Worm (Caenorhabditis elegans) whole organism, young adult: ENCODE results near the gene cox-6B.

ENCODE experiments used
- B0035.1 ChIP-seq: sonication (generic microtip); optimal IDR thresholded peaks from 2 replicates; lab custom pipeline; 2016; ENCODE audit warnings: missing genetic modification characterization, mild to moderate bottlenecking, missing compliant biosample characterization, missing genotype, missing genetic modification reagents
- F22D6.2 ChIP-seq: sonication (generic microtip); optimal IDR thresholded peaks from 2 replicates; lab custom pipeline; 2016; ENCODE audit warnings: mild to moderate bottlenecking, missing genetic modification characterization, missing compliant biosample characterization
- F23B12.7 ChIP-seq: sonication (generic microtip); optimal IDR thresholded peaks from 2 replicates; lab custom pipeline; 2017; ENCODE audit warnings: missing genetic modification characterization, mild to moderate bottlenecking, missing compliant biosample characterization, antibody characterized with exemption, moderate library complexity; ENCODE audit not compliant: insufficient read depth
- F33H1.4 ChIP-seq: fragments of 200-800 bp; sonication (Bioruptor generic); IDR thresholded peaks from 2 replicates; pipeline ENCODE4 v1.3.6; 2022; ENCODE audit warnings: missing genetic modification reagents, missing genetic modification characterization, missing compliant biosample characterization
- F37B4.10 ChIP-seq: fragments of 200-800 bp; sonication (Bioruptor generic); IDR thresholded peaks from 2 replicates; pipeline ENCODE4 v1.3.6; 2022; ENCODE audit warnings: missing genetic modification characterization, missing compliant biosample characterization
- F57A8.1 ChIP-seq: fragments of 200-800 bp; sonication (Bioruptor generic); optimal IDR thresholded peaks from 2 replicates; lab custom pipeline; 2018; ENCODE audit warnings: mild to moderate bottlenecking, missing genetic modification characterization, moderate library complexity, missing compliant biosample characterization
- Y79H2A.3 ChIP-seq: fragments of 200-800 bp; sonication (Bioruptor generic); conservative IDR thresholded peaks from 2 replicates; pipeline ENCODE4 v1.3.6; 2022; ENCODE audit warnings: missing genetic modification reagents, missing genetic modification characterization, missing compliant biosample characterization
- Y95B8A.8 ChIP-seq: fragments of 200-800 bp; sonication (Bioruptor generic); IDR thresholded peaks from 2 replicates; pipeline ENCODE4 v1.3.6; 2022; ENCODE audit warnings: missing genetic modification reagents, missing genetic modification characterization, missing compliant biosample characterization
- ama-1 ChIP-seq, 3 experiments: fragments of 150-350 bp in 1 of 3; sonication (generic microtip) in 2 of 3; optimal IDR thresholded peaks; 2 replicates each; lab custom pipeline; 2014 to 2018; ENCODE audit warnings: missing biosample characterization in 2 of 3, missing genetic modification characterization in 2 of 3, missing genetic modification reagents in 2 of 3
- atf-7 ChIP-seq: sonication (generic microtip); optimal IDR thresholded peaks from 2 replicates; lab custom pipeline; 2017; ENCODE audit warnings: mild to moderate bottlenecking, missing genetic modification characterization, missing compliant biosample characterization
- attf-5 ChIP-seq: fragments of 200-800 bp; sonication (Bioruptor generic); optimal IDR thresholded peaks from 2 replicates; lab custom pipeline; 2018; ENCODE audit warnings: mild to moderate bottlenecking, missing genetic modification characterization, missing compliant biosample characterization
- cebp-1 ChIP-seq, 2 experiments: fragments of 200-800 bp in 1 of 2; sonication (Bioruptor generic) in 1 of 2; sonication (generic microtip) in 1 of 2; IDR thresholded peaks in 1 of 2; optimal IDR thresholded peaks in 1 of 2; 2 replicates each; pipeline versions ENCODE4 v1.3.6 to Lab custom; 2017 to 2022; ENCODE audit warnings: missing compliant biosample characterization in 2 of 2, missing genetic modification characterization in 2 of 2, mild to moderate bottlenecking in 1 of 2, missing genetic modification reagents in 1 of 2, moderate library complexity in 1 of 2
- ceh-100 ChIP-seq: fragments of 200-800 bp; sonication (Bioruptor generic); IDR thresholded peaks from 2 replicates; pipeline ENCODE4 v1.3.6; 2022; ENCODE audit warnings: missing genetic modification reagents, missing genetic modification characterization, missing compliant biosample characterization
- ceh-40 ChIP-seq: fragments of 200-800 bp; sonication (Bioruptor generic); IDR thresholded peaks from 2 replicates; pipeline ENCODE4 v1.3.6; 2022; ENCODE audit warnings: missing genetic modification characterization, missing compliant biosample characterization
- ceh-58 ChIP-seq: fragments of 200-800 bp; sonication (Bioruptor generic); IDR thresholded peaks from 2 replicates; pipeline ENCODE4 v1.3.6; 2022; ENCODE audit warnings: missing genetic modification characterization, missing compliant biosample characterization
- ceh-91 ChIP-seq: fragments of 200-800 bp; sonication (Bioruptor generic); IDR thresholded peaks from 2 replicates; pipeline ENCODE4 v1.3.6; 2022; ENCODE audit warnings: missing genetic modification reagents, missing genetic modification characterization, missing compliant biosample characterization
- dpff-1 ChIP-seq: sonication (generic microtip); optimal IDR thresholded peaks from 2 replicates; lab custom pipeline; 2017; ENCODE audit warnings: mild to moderate bottlenecking, missing genetic modification characterization, missing compliant biosample characterization
- dpl-1 ChIP-seq: fragments of 150-350 bp; optimal IDR thresholded peaks from 2 replicates; lab custom pipeline; 2014; ENCODE audit warnings: missing biosample characterization, missing genetic modification reagents, missing genetic modification characterization
- efl-1 ChIP-seq: fragments of 150-350 bp; optimal IDR thresholded peaks from 2 replicates; lab custom pipeline; 2014; ENCODE audit warnings: missing biosample characterization, missing genetic modification reagents, missing genetic modification characterization
- egl-44 ChIP-seq: fragments of 200-800 bp; sonication (Bioruptor generic); IDR thresholded peaks from 2 replicates; pipeline ENCODE4 v1.3.6; 2022; ENCODE audit warnings: missing genetic modification reagents, missing genetic modification characterization, missing compliant biosample characterization
- ekl-4 ChIP-seq: fragments of 200-800 bp; sonication (Bioruptor generic); IDR thresholded peaks from 2 replicates; pipeline ENCODE4 v1.3.6; 2022; ENCODE audit warnings: missing genetic modification reagents, missing genetic modification characterization, missing compliant biosample characterization
- hlh-12 ChIP-seq: sonication (generic microtip); optimal IDR thresholded peaks from 2 replicates; lab custom pipeline; 2016; ENCODE audit warnings: missing genetic modification characterization, missing compliant biosample characterization
- hlh-26 ChIP-seq: fragments of 200-800 bp; sonication (Bioruptor generic); conservative IDR thresholded peaks from 2 replicates; pipeline ENCODE4 v1.3.6; 2022; ENCODE audit warnings: missing genetic modification reagents, missing genetic modification characterization, missing compliant biosample characterization
- hmg-1.2 ChIP-seq: fragments of 200-800 bp; sonication (Bioruptor generic); IDR thresholded peaks from 2 replicates; pipeline ENCODE4 v1.3.6; 2022; ENCODE audit warnings: missing genetic modification reagents, missing genetic modification characterization, missing compliant biosample characterization
- lin-26 ChIP-seq: fragments of 200-800 bp; sonication (Bioruptor generic); IDR thresholded peaks from 2 replicates; pipeline ENCODE4 v1.3.6; 2022; ENCODE audit warnings: missing genetic modification reagents, missing genetic modification characterization, missing compliant biosample characterization
- lin-35 ChIP-seq, 3 experiments: fragments of 150-350 bp in 2 of 3; sonication (generic microtip) in 1 of 3; optimal IDR thresholded peaks; 2 replicates each; lab custom pipeline; 2014 to 2018; ENCODE audit warnings: missing biosample characterization in 3 of 3, missing genetic modification characterization in 3 of 3, missing genetic modification reagents in 3 of 3
- lin-40 ChIP-seq: sonication (generic microtip); optimal IDR thresholded peaks from 2 replicates; lab custom pipeline; 2016; ENCODE audit warnings: missing genetic modification characterization, mild to moderate bottlenecking, missing compliant biosample characterization, missing genotype, missing genetic modification reagents
- lin-54 ChIP-seq: fragments of 200-800 bp; sonication (Bioruptor generic); optimal IDR thresholded peaks from 2 replicates; lab custom pipeline; 2018; ENCODE audit warnings: mild to moderate bottlenecking, missing genetic modification characterization, missing compliant biosample characterization
- lsy-27 ChIP-seq: sonication (generic microtip); optimal IDR thresholded peaks from 2 replicates; lab custom pipeline; 2017; ENCODE audit warnings: missing genetic modification characterization, mild to moderate bottlenecking, missing compliant biosample characterization, antibody characterized with exemption, missing genotype, borderline replicate concordance; ENCODE audit not compliant: insufficient read depth
- madf-10 ChIP-seq: sonication (generic microtip); optimal IDR thresholded peaks from 2 replicates; lab custom pipeline; 2016; ENCODE audit warnings: mild to moderate bottlenecking, missing genetic modification characterization, missing compliant biosample characterization
- madf-6 ChIP-seq: fragments of 200-800 bp; sonication (Bioruptor generic); IDR thresholded peaks from 2 replicates; pipeline ENCODE4 v1.3.6; 2022; ENCODE audit warnings: missing genetic modification reagents, missing genetic modification characterization, missing compliant biosample characterization
- mcd-1 ChIP-seq: fragments of 200-800 bp; sonication (Bioruptor generic); IDR thresholded peaks from 2 replicates; pipeline ENCODE4 v1.3.6; 2022; ENCODE audit warnings: missing genetic modification reagents, missing genetic modification characterization, missing compliant biosample characterization
- nfya-1 ChIP-seq: sonication (generic microtip); optimal IDR thresholded peaks from 2 replicates; lab custom pipeline; 2017; ENCODE audit warnings: antibody characterized with exemption, missing compliant biosample characterization, missing genetic modification characterization, borderline replicate concordance; ENCODE audit not compliant: insufficient read depth
- nhr-120 ChIP-seq: fragments of 200-800 bp; sonication (Bioruptor generic); IDR thresholded peaks from 2 replicates; pipeline ENCODE4 v1.3.6; 2022; ENCODE audit warnings: missing genetic modification characterization, missing compliant biosample characterization
- nhr-179 ChIP-seq: sonication (generic microtip); optimal IDR thresholded peaks from 2 replicates; lab custom pipeline; 2016; ENCODE audit warnings: mild to moderate bottlenecking, missing genetic modification characterization, missing compliant biosample characterization
- nhr-80 ChIP-seq: sonication (generic microtip); optimal IDR thresholded peaks from 2 replicates; lab custom pipeline; 2016; ENCODE audit warnings: missing genetic modification characterization, missing compliant biosample characterization
- nhr-90 ChIP-seq: sonication (generic microtip); optimal IDR thresholded peaks from 2 replicates; lab custom pipeline; 2016; ENCODE audit warnings: missing genotype, mild to moderate bottlenecking, missing genetic modification characterization, missing compliant biosample characterization
- snpc-1.3 ChIP-seq: sonication (generic microtip); optimal IDR thresholded peaks from 2 replicates; lab custom pipeline; 2017; ENCODE audit warnings: missing genetic modification characterization, mild to moderate bottlenecking, missing compliant biosample characterization, antibody characterized with exemption, moderate library complexity, missing genotype, missing genetic modification reagents; ENCODE audit not compliant: insufficient read depth
- unc-130 ChIP-seq: sonication (generic microtip); optimal IDR thresholded peaks from 2 replicates; lab custom pipeline; 2016; ENCODE audit warnings: missing genetic modification reagents, missing genetic modification characterization, missing compliant biosample characterization
- xnd-1 ChIP-seq: sonication (generic microtip); optimal IDR thresholded peaks from 2 replicates; lab custom pipeline; 2016; ENCODE audit warnings: missing genotype, missing genetic modification reagents, missing genetic modification characterization, missing compliant biosample characterization
- zfh-2 ChIP-seq: fragments of 200-800 bp; sonication (Bioruptor generic); conservative IDR thresholded peaks from 2 replicates; pipeline ENCODE4 v1.3.6; 2022; ENCODE audit warnings: missing genetic modification reagents, missing genetic modification characterization, missing compliant biosample characterization
- ztf-25 ChIP-seq: fragments of 200-800 bp; sonication (Bioruptor generic); IDR thresholded peaks from 2 replicates; pipeline ENCODE4 v1.3.6; 2022; ENCODE audit warnings: missing genetic modification reagents, missing genetic modification characterization, missing compliant biosample characterization
- ztf-28 ChIP-seq: fragments of 200-800 bp; sonication (Bioruptor generic); IDR thresholded peaks from 2 replicates; pipeline ENCODE4 v1.3.6; 2022; ENCODE audit warnings: missing genetic modification reagents, missing genetic modification characterization, missing compliant biosample characterization

The cox-6B gene

DNA sequence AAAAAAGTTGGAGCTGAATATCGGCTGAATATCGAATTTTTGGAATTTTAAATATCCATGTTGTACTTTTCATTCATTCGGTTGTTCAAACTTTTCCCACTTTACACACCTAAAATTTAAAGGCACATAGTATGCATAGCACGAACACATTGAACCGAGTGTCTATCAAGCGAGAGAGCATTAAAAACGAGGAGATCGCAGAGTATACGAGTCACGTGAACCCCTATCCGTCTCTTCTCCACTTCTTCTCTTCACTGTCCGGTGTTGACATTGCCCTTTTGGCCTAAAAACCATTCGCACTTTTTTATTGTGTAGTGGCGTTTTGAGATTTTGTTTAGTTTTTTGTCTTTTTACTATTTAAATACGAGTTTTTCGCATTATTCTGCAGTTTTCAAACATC lies 105.0 kb downstream of the cox-6B start (continued):
- TF ChIP-seq F23B12.7 (tag; lab: Kevin White, UChicago): no peak
- TF ChIP-seq ama-1 (optimal IDR thresholded peaks at IDR 0.05; lab: Kevin White, UChicago): no peak
- no peak for TF ChIP-seq ama-1 (GFP tag; optimal IDR thresholded peaks at IDR 0.05; lab: Kevin White, UChicago)
- no peak for TF ChIP-seq zfh-2
- TF ChIP-seq attf-5 (GFP tag; lab: Kevin White, UChicago): peak; percentile 23
- no peak for TF ChIP-seq madf-10 (tag; lab: Kevin White, UChicago)
- peak; percentile 65 for TF ChIP-seq mcd-1 (GFP tag; lab: Robert Waterston, UW)
- TF ChIP-seq Y79H2A.3: no peak
- no peak for TF ChIP-seq F37B4.10 (GFP tag; lab: Robert Waterston, UW)
- TF ChIP-seq hlh-12 (tag; lab: Kevin White, UChicago): no peak
- TF ChIP-seq madf-6 (GFP tag; lab: Robert Waterston, UW): no peak
- TF ChIP-seq, all 124 proteins: peak for 8

DNA sequence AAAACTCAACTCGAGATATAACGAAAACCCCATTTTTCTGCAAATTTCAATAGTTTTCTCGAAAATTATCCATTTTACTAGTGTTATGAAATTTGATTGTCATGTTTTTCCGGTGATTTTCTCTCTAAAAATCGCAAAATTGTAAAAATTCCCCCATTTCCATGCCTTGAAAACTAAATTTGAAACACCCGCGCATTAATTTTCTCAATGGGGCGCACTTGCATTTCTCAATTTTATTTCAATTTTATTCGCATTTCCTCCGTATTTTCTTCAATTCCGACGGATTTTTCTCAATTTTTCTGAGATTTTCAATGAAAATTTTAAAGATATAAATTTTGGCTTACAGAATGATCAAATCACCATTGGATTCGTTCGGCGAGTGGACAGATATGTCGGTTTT lies 105.6 kb downstream of the cox-6B start, which contains the start of gene Y71H2AM.3:
TSS of gene Y71H2AM.3 (plus strand) at position 347 of the 400 bp plus-strand sequence.
- TF ChIP-seq nhr-80 (no peak), efl-1 (GFP tag; lab: Kevin White, UChicago) (peak; percentile 72), dpl-1 (peak; percentile 59), nfya-1 (tag; lab: Kevin White, UChicago) (no peak), B0035.1 (no peak), ekl-4 (no peak), snpc-1.3 (tag; lab: Kevin White, UChicago) (peak; percentile 8), ztf-28 (GFP tag; lab: Robert Waterston, UW) (no peak), ceh-100 (GFP tag; lab: Robert Waterston, UW) (no peak), mcd-1 (GFP tag; lab: Robert Waterston, UW) (peak; percentile 93), ama-1 (optimal IDR thresholded peaks at IDR 0.05; lab: Kevin White, UChicago) (no peak), ama-1 (GFP tag; optimal IDR thresholded peaks at IDR 0.05; lab: Kevin White, UChicago) (no peak), atf-7 (tag; lab: Kevin White, UChicago) (no peak), F57A8.1 (GFP tag; lab: Kevin White, UChicago) (no peak), lin-35 (GFP tag; optimal IDR thresholded peaks at IDR 0.05; lab: Kevin White, UChicago) (peak in 2 of 3 experiments; percentile 42 to 92), lin-54 (GFP tag; lab: Kevin White, UChicago) (peak; percentile 93), lin-26 (no peak), ceh-91 (GFP tag; lab: Robert Waterston, UW) (no peak), F22D6.2 (tag; lab: Kevin White, UChicago) (no peak), hlh-26 (GFP tag; lab: Robert Waterston, UW) (no peak), lin-40 (tag; lab: Kevin White, UChicago) (peak; percentile 0), hmg-1.2 (GFP tag; lab: Robert Waterston, UW) (no peak), nhr-179 (no peak), lsy-27 (tag; lab: Kevin White, UChicago) (no peak), egl-44 (GFP tag; lab: Robert Waterston, UW) (no peak), unc-130 (no peak), nhr-120 (GFP tag; lab: Robert Waterston, UW) (no peak), ceh-40 (GFP tag; lab: Robert Waterston, UW) (no peak), nhr-90 (tag; lab: Kevin White, UChicago) (no peak), F33H1.4 (GFP tag; lab: Robert Waterston, UW) (peak; percentile 9; the same call in 1 of the 2 replicates), xnd-1 (no peak), Y95B8A.8 (GFP tag; lab: Robert Waterston, UW) (no peak), dpff-1 (tag; lab: Kevin White, UChicago) (no peak), cebp-1 (GFP tag; IDR thresholded peaks at IDR 0.05; lab: Robert Waterston, UW) (no peak), cebp-1 (tag; optimal IDR thresholded peaks at IDR 0.05; lab: Kevin White, UChicago) (no peak), ceh-58 (no peak), ztf-25 (GFP tag; lab: Robert Waterston, UW) (no peak)
- TF ChIP-seq, all 124 proteins: peak for 8
